Worm (Caenorhabditis elegans): ENCODE results near the gene tag-250.

Gene tag-250

DNA sequence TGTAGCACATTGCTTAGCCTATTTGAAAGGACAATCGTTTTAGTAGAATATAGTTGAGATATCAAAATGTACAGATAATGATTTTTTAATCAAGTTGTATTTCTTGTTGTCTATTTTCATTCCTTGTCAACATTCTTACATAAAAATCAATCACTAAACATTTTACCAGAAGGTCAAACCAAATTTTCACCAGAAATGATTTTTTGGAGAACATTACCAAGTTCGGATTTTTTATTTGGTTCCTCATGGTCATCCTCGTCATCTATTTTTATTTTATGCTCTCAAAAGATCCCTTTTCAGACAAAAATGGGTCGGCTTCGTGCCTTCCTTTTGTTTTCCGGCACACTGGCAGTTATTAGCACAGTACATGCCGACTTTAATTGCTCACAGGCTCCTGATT is 51.2 kb downstream of the tag-250 start, which contains the start of gene tyr-1:
Gene tyr-1, plus strand, starts transcription at position 301 of the 400 bp plus-strand sequence.
- TF ChIP-seq nhr-2 (tag; optimal IDR thresholded peaks at IDR 0.05) (no peak), ham-2 (GFP tag; optimal IDR thresholded peaks at IDR 0.05) (no peak), unc-62 (GFP tag; optimal IDR thresholded peaks at IDR 0.05) (no peak), sem-2 (GFP tag; optimal IDR thresholded peaks at IDR 0.05) (no peak)

DNA sequence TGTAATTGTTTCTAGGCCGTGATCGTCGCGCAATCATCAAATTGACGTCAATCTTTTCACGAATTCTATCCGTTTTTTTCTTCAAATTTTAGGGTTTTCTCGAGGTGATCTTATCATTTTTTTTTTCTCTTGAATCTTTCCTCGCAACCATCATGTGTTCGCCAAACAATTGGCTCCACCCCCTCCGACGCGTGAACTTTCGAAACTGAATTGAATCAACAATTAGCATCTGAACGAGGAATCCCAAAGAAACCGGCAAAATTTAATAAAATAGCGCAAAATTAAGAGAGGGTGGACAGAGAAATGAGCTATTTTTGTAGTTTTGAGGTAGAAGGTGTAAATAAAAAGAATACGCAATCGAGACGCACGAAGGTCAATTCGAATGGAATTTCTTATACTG is 51.9 kb downstream of the tag-250 start:
- no peak for TF ChIP-seq tbx-8 (GFP tag; optimal IDR thresholded peaks at IDR 0.05)
- no peak for TF ChIP-seq ceh-43 (GFP tag; optimal IDR thresholded peaks at IDR 0.05)
- no peak for TF ChIP-seq ceh-39 (tag; optimal IDR thresholded peaks at IDR 0.05)
- TF ChIP-seq nhr-12 (tag; optimal IDR thresholded peaks at IDR 0.05) = no peak
- no peak for TF ChIP-seq sem-2 (GFP tag; optimal IDR thresholded peaks at IDR 0.05)
- TF ChIP-seq elt-1 (tag; optimal IDR thresholded peaks at IDR 0.05; ENCODE audit: borderline replicate concordance, insufficient read depth) = no peak
- no peak for TF ChIP-seq nhr-2 (tag; optimal IDR thresholded peaks at IDR 0.05)
- TF ChIP-seq mep-1 (tag; optimal IDR thresholded peaks at IDR 0.05) = no peak
- TF ChIP-seq nhr-76 (tag; optimal IDR thresholded peaks at IDR 0.05) = no peak
- TF ChIP-seq pha-4 (tag; optimal IDR thresholded peaks at IDR 0.05) = no peak

Data from whole organism, mixed stage, embryonic.